Worm (Caenorhabditis elegans): ENCODE results near the gene elo-7.

DNA sequence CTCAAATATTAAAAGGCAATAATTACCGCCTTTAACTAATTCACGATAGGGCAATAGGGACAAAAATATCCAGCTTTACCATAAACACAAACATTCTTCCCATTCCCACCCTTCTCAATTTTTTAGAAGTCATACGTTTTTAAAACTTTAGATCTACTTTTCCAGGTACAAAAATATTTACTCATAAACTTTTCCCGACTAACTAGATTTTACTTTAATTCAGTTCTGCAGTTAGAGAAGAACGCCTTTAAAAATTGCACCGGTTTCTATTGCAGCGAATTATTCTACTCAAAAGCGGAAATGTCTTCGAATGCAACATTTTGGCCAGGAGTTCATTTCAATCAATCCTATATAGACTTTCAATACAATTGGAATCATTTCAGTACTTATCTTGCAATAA is 33.4 kb upstream of the elo-7 start, which contains the start of gene sru-3:
- TF ChIP-seq snpc-4 (GFP tag; optimal IDR thresholded peaks at IDR 0.05) (no peak), snpc-4 (tag; optimal IDR thresholded peaks at IDR 0.05) (no peak), ceh-79 (tag; optimal IDR thresholded peaks at IDR 0.05) (no peak), unc-62 (GFP tag; optimal IDR thresholded peaks at IDR 0.05) (no peak), ztf-22 (GFP tag; optimal IDR thresholded peaks at IDR 0.05) (no peak), Y56A3A.18 (GFP tag; IDR thresholded peaks at IDR 0.05) (no peak), nfya-1 (tag; optimal IDR thresholded peaks at IDR 0.05; ENCODE audit: borderline replicate concordance, insufficient read depth) (no peak), atf-7 (tag; optimal IDR thresholded peaks at IDR 0.05) (no peak), K11D2.4 (GFP tag; IDR thresholded peaks at IDR 0.05) (no peak), F52B5.7 (tag; optimal IDR thresholded peaks at IDR 0.05) (no peak), nhr-90 (tag; optimal IDR thresholded peaks at IDR 0.05) (no peak), sdz-38 (tag; optimal IDR thresholded peaks at IDR 0.05) (no peak)

All from whole organism, young adult.